Fruit fly (Drosophila melanogaster): ENCODE data around the gene Cpr76Bd.

Gene Cpr76Bd

dm6 chr3L:19552136-19552773 lies 19.7 kb downstream of the Cpr76Bd start, which contains the start of the genes Ltn1 and CG9300 (continued):
- TF ChIP-seq lola (GFP tag; optimal IDR thresholded peaks at IDR 0.05) (no peak), HLHmδ (GFP tag; optimal IDR thresholded peaks at IDR 0.05) (peak; percentile 74), CG10565 (GFP tag; optimal IDR thresholded peaks at IDR 0.05) (no peak), CG15073 (GFP tag; optimal IDR thresholded peaks at IDR 0.05) (no peak), CG10267 (tag; optimal IDR thresholded peaks at IDR 0.05) (no peak), CG8765 (GFP tag; IDR thresholded peaks at IDR 0.05) (no peak), wor (GFP tag; IDR thresholded peaks at IDR 0.05) (no peak), Awh (GFP tag; IDR thresholded peaks at IDR 0.05) (0 out of 2 replicates have a peak, but pooled peaks have one; percentile 8), cato (GFP tag; optimal IDR thresholded peaks at IDR 0.05; ENCODE audit: borderline replicate concordance) (no peak), CG43689 (GFP tag; IDR thresholded peaks at IDR 0.05) (no peak), slp2 (GFP tag; optimal IDR thresholded peaks at IDR 0.05) (no peak), CG4360 (GFP tag; IDR thresholded peaks at IDR 0.05) (no peak), MBD-R2 (GFP tag; IDR thresholded peaks at IDR 0.05) (peak; percentile 97), maf-S (GFP tag; optimal IDR thresholded peaks at IDR 0.05) (no peak), NFAT (GFP tag; IDR thresholded peaks at IDR 0.05) (peak; percentile 50; the same call in 1 of the 2 replicates), CG4730 (GFP tag; IDR thresholded peaks at IDR 0.05) (no peak), CG4328 (GFP tag; optimal IDR thresholded peaks at IDR 0.05) (no peak), en (GFP tag; optimal IDR thresholded peaks at IDR 0.05) (no peak), Abd-B (GFP tag; optimal IDR thresholded peaks at IDR 0.05) (no peak), abd-A (tag; optimal IDR thresholded peaks at IDR 0.05) (no peak), CG7786 (GFP tag; optimal IDR thresholded peaks at IDR 0.05) (peak; percentile 1), tap (tag; optimal IDR thresholded peaks at IDR 0.05) (no peak), hbn (GFP tag; IDR thresholded peaks at IDR 0.05; ENCODE audit: partially characterized antibody) (no peak), trh (GFP tag; optimal IDR thresholded peaks at IDR 0.05) (no peak), jing (GFP tag; optimal IDR thresholded peaks at IDR 0.05) (no peak), rib (GFP tag; IDR thresholded peaks at IDR 0.05) (no peak), Chrac-16 (GFP tag; optimal IDR thresholded peaks at IDR 0.05) (no peak), HmgD (GFP tag; optimal IDR thresholded peaks at IDR 0.05) (peak; percentile 49), Dbx (GFP tag; IDR thresholded peaks at IDR 0.05) (peak; percentile 38; the same call in 1 of the 3 replicates), CG18476 (GFP tag; optimal IDR thresholded peaks at IDR 0.05) (no peak), CG33557 (GFP tag; optimal IDR thresholded peaks at IDR 0.05) (no peak), CG15011 (GFP tag; optimal IDR thresholded peaks at IDR 0.05) (no peak), toy (GFP tag; IDR thresholded peaks at IDR 0.05) (no peak), CG6175 (GFP tag; IDR thresholded peaks at IDR 0.05) (no peak), ken (GFP tag; IDR thresholded peaks at IDR 0.05) (0 out of 3 replicates have a peak, but pooled peaks have one; percentile 40), Lim3 (GFP tag; IDR thresholded peaks at IDR 0.05) (no peak), lab (GFP tag; optimal IDR thresholded peaks at IDR 0.05) (no peak), Hr3 (GFP tag; optimal IDR thresholded peaks at IDR 0.05) (no peak), Fer3 (tag; optimal IDR thresholded peaks at IDR 0.05) (no peak), CG11696 (GFP tag; IDR thresholded peaks at IDR 0.05) (no peak), CHES-1-like (GFP tag; optimal IDR thresholded peaks at IDR 0.05) (peak; percentile 64), CG8089 (GFP tag; optimal IDR thresholded peaks at IDR 0.05) (no peak), br (optimal IDR thresholded peaks at IDR 0.05) (no peak), CG18764 (GFP tag; optimal IDR thresholded peaks at IDR 0.05) (no peak), Doc2 (GFP tag; IDR thresholded peaks at IDR 0.05) (no peak), H2.0 (GFP tag; IDR thresholded peaks at IDR 0.05) (no peak), CG11085 (GFP tag; IDR thresholded peaks at IDR 0.05) (no peak), Oaz (GFP tag; IDR thresholded peaks at IDR 0.05) (no peak), CG2712 (tag; optimal IDR thresholded peaks at IDR 0.05) (no peak), Side (GFP tag; optimal IDR thresholded peaks at IDR 0.05) (peak; percentile 46), NK7.1 (GFP tag; optimal IDR thresholded peaks at IDR 0.05) (no peak), BtbVII (GFP tag; optimal IDR thresholded peaks at IDR 0.05) (no peak)
